Worm (Caenorhabditis elegans): ENCODE measurements around the gene ula-1.

The ula-1 gene

DNA sequence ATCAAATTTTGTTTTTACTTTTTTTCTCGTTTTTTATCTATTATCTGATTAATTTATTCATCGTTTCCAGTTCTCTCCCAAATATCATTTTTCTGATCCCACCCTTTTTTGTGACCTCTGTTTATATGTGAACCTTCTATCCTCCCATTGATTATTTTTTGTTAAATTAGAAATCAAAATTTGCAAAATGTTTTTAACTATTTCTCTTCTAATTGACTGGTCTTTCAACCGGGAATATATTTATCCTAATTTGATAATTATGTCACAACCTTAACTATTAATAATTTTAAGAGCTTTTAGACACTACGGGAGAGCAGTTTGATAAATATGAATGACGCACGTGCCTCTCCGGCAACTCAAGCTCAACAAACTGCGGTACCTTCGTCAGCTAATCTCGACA lies 24.1 kb upstream of the ula-1 start, which contains the start of gene ntl-9:
Gene ntl-9 (plus strand): TSS at position 301 of the 400 bp plus-strand sequence.
- no peak for TF ChIP-seq aptf-3 (GFP tag; IDR thresholded peaks at IDR 0.05)
- TF ChIP-seq Y53G8AR.9 (GFP tag; conservative IDR thresholded peaks at IDR 0.05) = no peak
- no peak for TF ChIP-seq hmg-1.2 (GFP tag; IDR thresholded peaks at IDR 0.05)
- TF ChIP-seq Y95B8A.8 (GFP tag; IDR thresholded peaks at IDR 0.05) = no peak
- no peak for TF ChIP-seq him-1 (tag; optimal IDR thresholded peaks at IDR 0.05)
- TF ChIP-seq nfya-2 (GFP tag; IDR thresholded peaks at IDR 0.05) = no peak
- TF ChIP-seq K12H6.12 (tag; optimal IDR thresholded peaks at IDR 0.05) = no peak
- TF ChIP-seq lag-1 (GFP tag; IDR thresholded peaks at IDR 0.05) = no peak
- TF ChIP-seq mxl-1 (tag; optimal IDR thresholded peaks at IDR 0.05) = no peak
- no peak for TF ChIP-seq F57A8.1 (GFP tag; optimal IDR thresholded peaks at IDR 0.05)
- no peak for TF ChIP-seq F57C9.4 (tag; optimal IDR thresholded peaks at IDR 0.05)
- TF ChIP-seq madf-6 (GFP tag; IDR thresholded peaks at IDR 0.05) = no peak
- no peak for TF ChIP-seq nfya-1 (tag; optimal IDR thresholded peaks at IDR 0.05; ENCODE audit: borderline replicate concordance, insufficient read depth)
- TF ChIP-seq B0336.3 (GFP tag; IDR thresholded peaks at IDR 0.05) = no peak

DNA sequence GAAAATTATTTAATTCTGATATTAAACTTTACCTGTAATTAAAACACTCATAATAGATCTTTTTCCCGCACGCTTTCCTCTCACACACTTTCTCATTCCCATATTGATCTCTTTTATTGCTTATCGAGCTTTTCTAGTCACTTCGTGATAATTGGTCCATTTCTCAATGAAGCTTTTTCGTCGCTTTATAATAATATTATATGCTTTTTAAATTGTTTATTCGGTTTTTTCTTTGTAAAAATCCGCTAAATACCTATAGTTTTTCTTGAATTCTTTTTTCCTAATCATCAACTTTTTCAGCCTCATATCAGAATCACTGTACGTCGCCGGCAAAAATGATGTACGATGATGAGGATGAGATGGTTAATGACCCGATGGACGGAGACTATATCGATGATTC lies 19.1 kb upstream of the ula-1 start, which contains the start of gene rpb-2:
Gene rpb-2 (plus strand): TSS at position 301 of the 400 bp plus-strand sequence.
- TF ChIP-seq D2030.7 (GFP tag; IDR thresholded peaks at IDR 0.05) (no peak), bed-2 (GFP tag; IDR thresholded peaks at IDR 0.05) (no peak), bed-1 (GFP tag; IDR thresholded peaks at IDR 0.05) (no peak), Y53G8AR.9 (GFP tag; conservative IDR thresholded peaks at IDR 0.05) (0 out of 2 replicates have a peak, but pooled peaks have one; percentile 17)

DNA sequence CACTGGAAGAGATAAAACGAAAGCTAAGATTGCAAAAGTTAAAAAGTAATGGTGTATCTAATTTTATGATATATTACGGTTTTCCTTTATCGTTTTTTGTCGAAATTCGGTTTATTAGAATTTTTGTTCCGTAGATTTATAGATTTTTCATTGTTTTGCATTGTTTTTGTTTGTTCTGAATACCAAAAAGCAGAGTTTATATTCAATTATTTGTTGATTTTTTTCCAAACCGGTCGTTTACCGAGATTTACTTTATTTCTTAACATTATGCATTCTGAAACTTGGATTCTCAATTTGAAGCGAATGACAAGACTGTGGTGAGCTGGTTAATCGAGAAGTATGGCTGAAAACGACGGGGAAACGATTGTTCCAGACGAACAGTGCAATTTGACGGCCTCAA lies 16.9 kb upstream of the ula-1 start, which contains the start of gene fsn-1:
Gene fsn-1 (plus strand): TSS at position 301 of the 400 bp plus-strand sequence.
- TF ChIP-seq attf-6 (GFP tag; IDR thresholded peaks at IDR 0.05) (no peak), Y53G8AR.9 (GFP tag; conservative IDR thresholded peaks at IDR 0.05) (0 out of 2 replicates have a peak, but pooled peaks have one; percentile 21), ceh-40 (GFP tag; IDR thresholded peaks at IDR 0.05) (no peak), pbrm-1 (GFP tag; IDR thresholded peaks at IDR 0.05) (no peak), madf-6 (GFP tag; IDR thresholded peaks at IDR 0.05) (0 out of 2 replicates have a peak, but pooled peaks have one; percentile 37)

- peak; percentile 4 for TF ChIP-seq efl-1 (GFP tag; optimal IDR thresholded peaks at IDR 0.05)
- TF ChIP-seq attf-3 (GFP tag; conservative IDR thresholded peaks at IDR 0.05) = peak; percentile 92
- no peak for TF ChIP-seq F55B11.4 (tag; optimal IDR thresholded peaks at IDR 0.05; ENCODE audit: borderline replicate concordance, insufficient read depth)
These were observed 14.9 kb upstream of the ula-1 start, which contains the start of gene mrps-18C for ce11 chrIII:4934896-4935628. TSS of gene mrps-18C (plus strand) at chrIII:4935578.

DNA sequence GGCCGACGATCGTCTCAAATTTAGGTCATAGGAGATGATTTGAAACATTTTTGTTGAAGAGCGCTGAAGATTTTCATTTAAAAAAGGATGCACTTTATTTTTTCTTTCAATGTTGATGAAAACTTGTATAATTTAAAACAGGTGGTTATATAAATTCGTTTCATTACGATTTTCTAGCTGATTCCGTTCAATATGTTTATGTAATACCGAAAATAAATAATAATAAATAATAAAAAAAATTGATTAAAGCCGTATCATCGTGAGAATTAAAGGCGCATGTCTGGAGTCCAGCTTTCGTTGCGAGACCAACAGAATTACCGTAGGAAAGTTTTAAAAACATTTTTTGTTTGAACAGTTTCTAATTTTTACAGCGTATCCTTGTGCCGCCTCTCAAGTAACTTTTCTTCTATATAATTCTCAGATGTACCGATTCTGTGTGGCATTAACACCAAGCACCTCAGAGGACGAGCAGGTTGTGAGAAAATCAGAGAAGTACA lies 12.1 kb upstream of the ula-1 start, which contains the start of the genes C26E6.12 and eri-9:
Gene C26E6.12 (minus strand): TSS at position 51 of the 497 bp plus-strand sequence.
Gene eri-9 (plus strand): TSS at position 248 of the 497 bp plus-strand sequence.
- TF ChIP-seq let-607 (tag; optimal IDR thresholded peaks at IDR 0.05) (no peak), ceh-100 (GFP tag; IDR thresholded peaks at IDR 0.05) (no peak), lsl-1 (GFP tag; optimal IDR thresholded peaks at IDR 0.05) (peak; percentile 66), F33H1.4 (GFP tag; IDR thresholded peaks at IDR 0.05) (peak; percentile 56; the same call in 1 of the 2 replicates), fkh-3 (tag; optimal IDR thresholded peaks at IDR 0.05) (no peak), lir-1 (GFP tag; conservative IDR thresholded peaks at IDR 0.05) (no peak), unc-62 (GFP tag; optimal IDR thresholded peaks at IDR 0.05) (no peak), Y79H2A.3 (GFP tag; conservative IDR thresholded peaks at IDR 0.05) (no peak), madf-8 (GFP tag; conservative IDR thresholded peaks at IDR 0.05) (no peak), zfh-2 (GFP tag; conservative IDR thresholded peaks at IDR 0.05) (no peak), Y53G8AR.9 (GFP tag; conservative IDR thresholded peaks at IDR 0.05) (no peak), ceh-40 (GFP tag; IDR thresholded peaks at IDR 0.05) (no peak)

Data from whole organism, young adult.